Fruit fly (Drosophila melanogaster) whole organism: ENCODE results near the gene GstD7.

Experiments used
- EcR ChIP-seq, 2 experiments: fragments of >200 bp; optimal IDR thresholded peaks; 2 replicates each; lab custom pipeline; 2017; ENCODE audit warnings: missing biosample characterization in 2 of 2, missing genetic modification characterization in 2 of 2, missing genetic modification reagents in 2 of 2
- pan ChIP-seq: fragments of >200 bp; optimal IDR thresholded peaks from 2 replicates; lab custom pipeline; 2017
- usp ChIP-seq: fragments of >200 bp; optimal IDR thresholded peaks from 2 replicates; lab custom pipeline; 2017; ENCODE audit warnings: missing biosample characterization, missing genetic modification characterization, mixed read lengths

- TF ChIP-seq EcR (GFP tag; optimal IDR thresholded peaks at IDR 0.05; lab: Kevin White, UChicago) (no peak), usp (GFP tag; lab: Kevin White, UChicago) (no peak), pan (lab: Kevin White, UChicago) (no peak)
These were observed 1.4 kb downstream of the GstD7 start, which contains the start of gene GstD8 for dm6 chr3R:12379708-12380107.
